Fruit fly (Drosophila melanogaster): ENCODE measurements around the gene Sps2.
A peak's percentile ranks its signal among the peaks of the same experiment; 100 is the strongest.

- TF ChIP-seq OdsH (GFP tag; optimal IDR thresholded peaks at IDR 0.05) (no peak), psq (GFP tag; optimal IDR thresholded peaks at IDR 0.05) (no peak), Myc (optimal IDR thresholded peaks at IDR 0.05) (no peak), Dfd (GFP tag; optimal IDR thresholded peaks at IDR 0.05) (no peak), br (GFP tag; optimal IDR thresholded peaks at IDR 0.05) (no peak), sv (GFP tag; optimal IDR thresholded peaks at IDR 0.05) (no peak), fru (GFP tag; optimal IDR thresholded peaks at IDR 0.05) (peak; percentile 10), lola (GFP tag; optimal IDR thresholded peaks at IDR 0.05) (no peak), usp (GFP tag; optimal IDR thresholded peaks at IDR 0.05) (no peak), Sp1 (GFP tag; optimal IDR thresholded peaks at IDR 0.05) (no peak), h (GFP tag; optimal IDR thresholded peaks at IDR 0.05) (peak; percentile 24), pan (optimal IDR thresholded peaks at IDR 0.05) (no peak), CrebA (GFP tag; optimal IDR thresholded peaks at IDR 0.05; ENCODE audit: borderline replicate concordance) (no peak), Abd-B (GFP tag; optimal IDR thresholded peaks at IDR 0.05) (no peak)
These were observed at the start of gene Sps2 for dm6 chr2L:10342471-10342870.
